Worm (Caenorhabditis elegans) whole organism, L1 larva: ENCODE results near the gene fbxa-74.

ENCODE experiments used
- C04F5.9 ChIP-seq: sonication (generic microtip); optimal IDR thresholded peaks from 2 replicates; lab custom pipeline; 2016; ENCODE audit warnings: missing genetic modification characterization, missing compliant biosample characterization
- Y116A8C.19 ChIP-seq: sonication (generic microtip); optimal IDR thresholded peaks from 2 replicates; lab custom pipeline; 2016; ENCODE audit warnings: missing compliant biosample characterization, missing genetic modification characterization, borderline replicate concordance
- aha-1 ChIP-seq: fragments of 150-350 bp; optimal IDR thresholded peaks from 2 replicates; lab custom pipeline; 2014; ENCODE audit warnings: missing biosample characterization, missing genetic modification characterization
- ama-1 ChIP-seq: fragments of 150-350 bp; optimal IDR thresholded peaks from 2 replicates; lab custom pipeline; 2014
- ceh-8 ChIP-seq: fragments of 200-800 bp; sonication (Bioruptor generic); optimal IDR thresholded peaks from 2 replicates; lab custom pipeline; 2018; ENCODE audit warnings: mild to moderate bottlenecking, missing genetic modification characterization, moderate library complexity, missing compliant biosample characterization
- ceh-82 ChIP-seq, 3 experiments: fragments of 150-350 bp in 1 of 3; sonication (generic microtip) in 2 of 3; optimal IDR thresholded peaks; 2 replicates each; lab custom pipeline; 2014 to 2017; ENCODE audit warnings: missing biosample characterization in 3 of 3, missing genetic modification characterization in 3 of 3
- ceh-88 ChIP-seq: fragments of 200-800 bp; sonication (Bioruptor generic); IDR thresholded peaks from 2 replicates; pipeline ENCODE4 v1.3.6; 2022; ENCODE audit warnings: missing genetic modification characterization, missing compliant biosample characterization
- ces-1 ChIP-seq: fragments of 150-350 bp; optimal IDR thresholded peaks from 2 replicates; lab custom pipeline; 2014; ENCODE audit warnings: missing biosample characterization, missing genetic modification reagents, missing genetic modification characterization
- dpl-1 ChIP-seq, 3 experiments: fragments of 150-350 bp in 2 of 3; sonication (generic microtip) in 1 of 3; optimal IDR thresholded peaks; 2 replicates each; lab custom pipeline; 2014 to 2017; ENCODE audit warnings: missing biosample characterization in 3 of 3, missing genetic modification characterization in 3 of 3, missing genetic modification reagents in 3 of 3
- dsc-1 ChIP-seq: sonication (generic microtip); optimal IDR thresholded peaks from 2 replicates; lab custom pipeline; 2016; ENCODE audit warnings: mild to moderate bottlenecking, missing genetic modification characterization, missing compliant biosample characterization
- efl-1 ChIP-seq, 4 experiments: fragments of 150-350 bp; optimal IDR thresholded peaks in 3 of 4; peaks in 1 of 4; 1 replicate in 1 of 4; 2 replicates in 3 of 4; lab custom pipeline; 2014; ENCODE audit warnings: missing biosample characterization in 2 of 4, missing genetic modification characterization in 2 of 4, missing genetic modification reagents in 2 of 4
- efl-3 ChIP-seq: fragments of 200-800 bp; sonication (Bioruptor generic); optimal IDR thresholded peaks from 2 replicates; lab custom pipeline; 2018; ENCODE audit warnings: mild to moderate bottlenecking, missing genetic modification characterization, missing compliant biosample characterization
- elt-2 ChIP-seq: sonication (generic microtip); optimal IDR thresholded peaks from 2 replicates; lab custom pipeline; 2016; ENCODE audit warnings: missing genetic modification characterization, mild to moderate bottlenecking, inconsistent platforms, missing compliant biosample characterization, missing genetic modification reagents
- fkh-10 ChIP-seq: sonication (generic microtip); optimal IDR thresholded peaks from 2 replicates; lab custom pipeline; 2017; ENCODE audit warnings: missing biosample characterization, missing genetic modification reagents, missing genetic modification characterization
- fkh-8 ChIP-seq: sonication (generic microtip); optimal IDR thresholded peaks from 2 replicates; lab custom pipeline; 2016; ENCODE audit warnings: mild to moderate bottlenecking, missing genetic modification characterization, missing compliant biosample characterization
- hlh-17 ChIP-seq: fragments of 200-800 bp; sonication (Bioruptor generic); optimal IDR thresholded peaks from 2 replicates; lab custom pipeline; 2018; ENCODE audit warnings: missing genetic modification characterization, mild to moderate bottlenecking, missing compliant biosample characterization, moderate library complexity, borderline replicate concordance
- hlh-4 ChIP-seq: sonication (generic microtip); optimal IDR thresholded peaks from 2 replicates; lab custom pipeline; 2016; ENCODE audit warnings: mild to moderate bottlenecking, missing genetic modification characterization, missing compliant biosample characterization
- isw-1 ChIP-seq: fragments of 200-800 bp; sonication (Bioruptor generic); IDR thresholded peaks from 2 replicates; pipeline ENCODE4 v1.3.6; 2022; ENCODE audit warnings: missing genetic modification characterization, missing compliant biosample characterization
- lin-14 ChIP-seq: fragments of 200-800 bp; sonication (Bioruptor generic); optimal IDR thresholded peaks from 2 replicates; lab custom pipeline; 2018; ENCODE audit warnings: mild to moderate bottlenecking, missing genetic modification characterization, moderate library complexity, missing compliant biosample characterization
- lin-15B ChIP-seq: fragments of 150-350 bp; sonication (generic microtip); optimal IDR thresholded peaks from 3 replicates; lab custom pipeline; 2014; ENCODE audit warnings: missing biosample characterization, missing genetic modification characterization
- lin-35 ChIP-seq, 2 experiments: fragments of 150-350 bp; optimal IDR thresholded peaks; 2 replicates each; lab custom pipeline; 2014; ENCODE audit warnings: missing biosample characterization in 2 of 2, missing genetic modification characterization in 2 of 2, missing genetic modification reagents in 2 of 2
- lir-3 ChIP-seq: sonication (generic microtip); optimal IDR thresholded peaks from 2 replicates; lab custom pipeline; 2016; ENCODE audit warnings: mild to moderate bottlenecking, missing genetic modification characterization, moderate library complexity, missing compliant biosample characterization; ENCODE audit not compliant: poor library complexity
- lsy-2 ChIP-seq, 2 experiments: fragments of 150-350 bp; optimal IDR thresholded peaks; 2 replicates each; lab custom pipeline; 2014; ENCODE audit warnings: missing biosample characterization in 2 of 2, missing genetic modification characterization in 2 of 2
- mab-9 ChIP-seq: fragments of 200-800 bp; sonication (Bioruptor generic); IDR thresholded peaks from 2 replicates; pipeline ENCODE4 v1.3.6; 2022; ENCODE audit warnings: missing genetic modification reagents, missing genetic modification characterization, missing compliant biosample characterization
- nhr-20 ChIP-seq: sonication (generic microtip); optimal IDR thresholded peaks from 2 replicates; lab custom pipeline; 2016; ENCODE audit warnings: mild to moderate bottlenecking, missing genetic modification characterization, missing compliant biosample characterization
- nhr-47 ChIP-seq: sonication (generic microtip); optimal IDR thresholded peaks from 2 replicates; lab custom pipeline; 2016; ENCODE audit warnings: mild to moderate bottlenecking, missing genetic modification characterization, moderate library complexity, missing compliant biosample characterization
- nhr-71 ChIP-seq: sonication (generic microtip); optimal IDR thresholded peaks from 2 replicates; lab custom pipeline; 2016; ENCODE audit warnings: mild to moderate bottlenecking, missing genetic modification characterization, moderate library complexity, missing compliant biosample characterization
- nhr-84 ChIP-seq: sonication (generic microtip); optimal IDR thresholded peaks from 2 replicates; lab custom pipeline; 2017; ENCODE audit warnings: missing biosample characterization, missing genetic modification characterization
- nhr-90 ChIP-seq: sonication (generic microtip); optimal IDR thresholded peaks from 2 replicates; lab custom pipeline; 2016; ENCODE audit warnings: mild to moderate bottlenecking, missing genetic modification characterization, missing compliant biosample characterization; ENCODE audit not compliant: poor library complexity
- pag-3 ChIP-seq: sonication (generic microtip); optimal IDR thresholded peaks from 2 replicates; lab custom pipeline; 2017; ENCODE audit warnings: missing genetic modification characterization, mild to moderate bottlenecking, missing compliant biosample characterization, antibody characterized with exemption, borderline replicate concordance; ENCODE audit not compliant: insufficient read depth
- pqm-1 ChIP-seq: sonication (generic microtip); optimal IDR thresholded peaks from 3 replicates; lab custom pipeline; 2017; ENCODE audit warnings: missing biosample characterization, missing genetic modification characterization
- snpc-4 ChIP-seq: fragments of 150-350 bp; optimal IDR thresholded peaks from 2 replicates; lab custom pipeline; 2014; ENCODE audit warnings: missing biosample characterization, missing genetic modification characterization
- tbx-2 ChIP-seq: sonication (generic microtip); optimal IDR thresholded peaks from 2 replicates; lab custom pipeline; 2016; ENCODE audit warnings: missing genetic modification characterization, missing compliant biosample characterization
- unc-62 ChIP-seq: fragments of 150-350 bp; optimal IDR thresholded peaks from 2 replicates; lab custom pipeline; 2014; ENCODE audit warnings: missing biosample characterization, missing genetic modification reagents, missing genetic modification characterization
- unc-86 ChIP-seq: sonication (generic microtip); optimal IDR thresholded peaks from 2 replicates; lab custom pipeline; 2016; ENCODE audit warnings: missing genetic modification characterization, missing compliant biosample characterization

fbxa-74 gene

ce11 chrIII:1698842-1699241, at the start of gene fbxa-74:
Gene fbxa-74 (minus strand): TSS chrIII:1698986.
- TF ChIP-seq efl-3 (GFP tag; lab: Kevin White, UChicago): no peak
- TF ChIP-seq pqm-1 (tag; lab: Kevin White, UChicago): peak; percentile 27
- peak; percentile 55 for TF ChIP-seq elt-2 (tag; lab: Kevin White, UChicago)
- TF ChIP-seq lin-35 (GFP tag; optimal IDR thresholded peaks at IDR 0.05; lab: Kevin White, UChicago): peak in 1 of 2 experiments; percentile 13

DNA sequence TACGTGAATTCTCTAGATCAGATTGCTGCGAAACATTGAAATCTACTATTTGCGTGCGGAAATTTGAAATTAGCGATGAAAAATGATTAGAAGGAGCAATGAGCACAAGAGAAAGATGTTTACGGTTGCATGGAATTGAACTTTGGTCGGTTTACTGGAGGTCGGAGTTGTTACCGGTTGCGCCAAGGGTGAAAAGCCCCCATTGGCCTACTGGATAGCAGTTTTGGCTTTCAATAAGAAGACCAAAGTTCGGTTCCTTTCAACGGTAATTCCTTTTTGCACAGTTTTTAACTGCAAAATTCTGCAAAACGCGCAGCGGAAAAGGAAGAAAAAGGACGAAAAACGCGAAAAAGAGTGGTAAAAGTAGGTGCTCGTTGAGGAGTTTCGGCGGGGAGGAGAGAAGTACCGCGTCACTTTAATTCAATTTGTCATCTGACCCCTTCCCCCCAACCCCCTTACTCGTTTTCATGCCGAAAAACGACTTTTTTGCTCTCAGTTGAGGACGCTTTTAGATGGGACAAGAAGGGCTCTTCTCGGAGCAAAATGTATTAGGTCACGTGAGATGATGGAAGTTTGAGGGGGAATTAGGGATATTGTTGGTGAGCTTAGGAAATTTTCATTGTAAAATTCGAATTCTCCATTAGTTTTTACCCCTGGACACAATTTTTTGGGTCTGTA, 46.8 kb upstream of the fbxa-74 start:
- TF ChIP-seq ces-1 (peak; percentile 51), fkh-10 (GFP tag; lab: Kevin White, UChicago) (peak; percentile 71), tbx-2 (peak; percentile 9), mab-9 (GFP tag; lab: Robert Waterston, UW) (no peak), ceh-82 (tag; optimal IDR thresholded peaks at IDR 0.05; lab: Kevin White, UChicago) (peak in 1 of 3 experiments; percentile 9), lsy-2 (tag; optimal IDR thresholded peaks at IDR 0.05; lab: Kevin White, UChicago) (peak in 1 of 2 experiments; percentile 16)

DNA sequence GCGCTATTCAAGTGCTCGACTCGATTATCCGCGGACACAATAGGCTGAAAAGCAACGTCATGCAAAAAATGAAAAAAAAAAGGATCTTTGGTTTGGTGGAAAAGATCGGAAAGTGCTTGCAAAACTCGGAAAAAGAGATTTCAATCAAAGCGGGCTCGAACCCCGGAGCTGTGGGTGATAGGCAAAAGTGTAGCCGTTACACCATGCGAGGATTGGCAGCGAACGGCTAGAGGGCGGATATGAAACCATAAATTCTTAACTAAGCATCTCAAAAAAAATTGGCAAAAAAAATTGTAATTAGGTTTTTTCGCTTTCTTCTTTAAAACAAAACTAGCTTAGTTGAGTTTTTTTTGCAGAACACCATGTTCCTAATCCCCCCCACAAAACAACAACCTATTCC, 45.7 kb upstream of the fbxa-74 start:
- TF ChIP-seq nhr-20 (no peak), dsc-1 (tag; lab: Kevin White, UChicago) (peak; percentile 22), ama-1 (no peak), C04F5.9 (tag; lab: Kevin White, UChicago) (no peak), efl-1 (optimal IDR thresholded peaks at IDR 0.05; lab: Kevin White, UChicago) (no peak), efl-1 (GFP tag; optimal IDR thresholded peaks at IDR 0.05 in 1 of 2; lab: Kevin White, UChicago) (peak in 1 of 2 experiments; percentile 45), unc-62 (GFP tag; lab: Kevin White, UChicago) (no peak), nhr-90 (tag; lab: Kevin White, UChicago) (no peak), fkh-10 (GFP tag; lab: Kevin White, UChicago) (peak; percentile 6), aha-1 (no peak), tbx-2 (no peak)
- TF ChIP-seq, all 84 proteins: peak for 3

- TF ChIP-seq pqm-1 (tag; lab: Kevin White, UChicago): no peak
- TF ChIP-seq nhr-71 (tag; lab: Kevin White, UChicago): peak; percentile 31
- TF ChIP-seq ceh-88 (GFP tag; lab: Robert Waterston, UW): no peak
- no peak for TF ChIP-seq Y116A8C.19
- TF ChIP-seq fkh-10 (GFP tag; lab: Kevin White, UChicago): peak; percentile 12
- no peak for TF ChIP-seq ceh-82 (tag; optimal IDR thresholded peaks at IDR 0.05; lab: Kevin White, UChicago)
- no peak for TF ChIP-seq tbx-2
- no peak for TF ChIP-seq ceh-8 (GFP tag; lab: Kevin White, UChicago)
- TF ChIP-seq dsc-1 (tag; lab: Kevin White, UChicago): peak; percentile 91
- no peak for TF ChIP-seq lin-15B
- TF ChIP-seq lin-14: peak; percentile 66
- peak; percentile 53 for TF ChIP-seq unc-86 (tag; lab: Kevin White, UChicago)
- TF ChIP-seq isw-1 (GFP tag; lab: Robert Waterston, UW): no peak
These were observed 44.8 kb upstream of the fbxa-74 start for ce11 chrIII:1743488-1744020.

ce11 chrIII:1743081-1743480, 44.3 kb upstream of the fbxa-74 start:
- TF ChIP-seq nhr-84 (tag; lab: Kevin White, UChicago) (no peak), hlh-17 (GFP tag; lab: Kevin White, UChicago) (no peak), efl-1 (optimal IDR thresholded peaks at IDR 0.05; lab: Kevin White, UChicago) (no peak), efl-1 (GFP tag; optimal IDR thresholded peaks at IDR 0.05 in 1 of 2; lab: Kevin White, UChicago) (peak in 1 of 2 experiments; percentile 39), pag-3 (tag; lab: Kevin White, UChicago) (no peak), unc-62 (GFP tag; lab: Kevin White, UChicago) (no peak), hlh-4 (tag; lab: Kevin White, UChicago) (no peak), dpl-1 (GFP tag; optimal IDR thresholded peaks at IDR 0.05; lab: Kevin White, UChicago) (peak in 1 of 3 experiments; percentile 1), lir-3 (tag; lab: Kevin White, UChicago) (no peak), fkh-8 (tag; lab: Kevin White, UChicago) (peak; percentile 9), snpc-4 (no peak), nhr-47 (tag; lab: Kevin White, UChicago) (peak; percentile 11), lin-14 (peak; percentile 57), nhr-71 (tag; lab: Kevin White, UChicago) (peak; percentile 2)
